Fruit fly (Drosophila melanogaster): ENCODE measurements around the gene Cyp4ae1.

DNA sequence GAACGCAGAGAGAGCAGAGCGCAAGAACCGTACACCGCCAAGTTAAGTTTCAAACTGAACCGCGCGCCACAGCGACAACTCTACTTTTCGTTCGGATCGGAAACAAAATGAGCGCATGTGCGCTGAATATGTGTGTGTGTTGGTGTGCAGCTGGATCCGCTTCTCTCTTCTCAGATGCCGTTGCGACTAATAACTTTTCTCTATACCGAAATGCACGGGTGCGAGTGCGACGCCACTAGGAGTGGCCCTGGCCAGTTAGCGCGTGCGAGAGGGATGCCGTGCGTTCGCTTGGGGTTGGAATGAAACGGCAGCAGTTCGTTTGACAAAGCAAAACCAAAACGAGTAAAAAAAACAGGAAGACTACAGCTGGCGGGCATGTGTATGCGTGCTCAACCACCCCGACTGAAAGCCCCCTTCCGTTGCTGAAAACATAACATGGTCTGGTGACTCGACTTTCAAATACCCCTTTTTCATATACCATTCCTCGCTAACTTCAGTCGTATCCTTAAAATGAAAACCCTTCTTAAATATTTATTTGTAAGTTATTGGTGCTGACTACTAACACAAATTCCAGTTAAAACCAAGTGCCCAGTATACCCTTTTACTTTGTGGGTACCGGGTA lies 41.9 kb upstream of the Cyp4ae1 start:
- TF ChIP-seq usp (GFP tag; optimal IDR thresholded peaks at IDR 0.05) (no peak), CG8478 (optimal IDR thresholded peaks at IDR 0.05) (peak; percentile 82), psq (optimal IDR thresholded peaks at IDR 0.05) (no peak), pan (optimal IDR thresholded peaks at IDR 0.05) (peak; percentile 98)

Data from whole organism.